Fruit fly (Drosophila melanogaster): ENCODE data around the gene Rpn3.

Rpn3 gene

dm6 chr2L:19035013-19035412 is 16.6 kb upstream of the Rpn3 start:
- TF ChIP-seq CG34376 (GFP tag; optimal IDR thresholded peaks at IDR 0.05) = no peak
- peak; percentile 66 for TF ChIP-seq gcm (GFP tag; optimal IDR thresholded peaks at IDR 0.05)
- TF ChIP-seq Deaf1 (tag; optimal IDR thresholded peaks at IDR 0.05) = peak; percentile 42
- peak; percentile 72 for TF ChIP-seq cg (GFP tag; optimal IDR thresholded peaks at IDR 0.05)

- peak; percentile 45 for TF ChIP-seq gem (tag; optimal IDR thresholded peaks at IDR 0.05)
- TF ChIP-seq bbx (GFP tag; IDR thresholded peaks at IDR 0.05; ENCODE audit: partially characterized antibody) = 0 out of 2 replicates have a peak, but pooled peaks have one; percentile 14
- TF ChIP-seq cwo (GFP tag; optimal IDR thresholded peaks at IDR 0.05) = peak; percentile 14
- 0 out of 2 replicates have a peak, but pooled peaks have one; percentile 15 for TF ChIP-seq rib (GFP tag; IDR thresholded peaks at IDR 0.05)
- peak; percentile 6; the same call in 1 of the 2 replicates for TF ChIP-seq Drgx (GFP tag; IDR thresholded peaks at IDR 0.05)
- TF ChIP-seq chinmo (GFP tag; IDR thresholded peaks at IDR 0.05; ENCODE audit: partially characterized antibody) = 0 out of 4 replicates have a peak, but pooled peaks have one; percentile 48
- TF ChIP-seq salm (tag; optimal IDR thresholded peaks at IDR 0.05) = no peak
- peak; percentile 81 for TF ChIP-seq sens (GFP tag)
- TF ChIP-seq Dbx (GFP tag; IDR thresholded peaks at IDR 0.05) = peak; percentile 39; the same call in 1 of the 3 replicates
- TF ChIP-seq ftz-f1 (GFP tag; optimal IDR thresholded peaks at IDR 0.05) = peak; percentile 47
- peak in 1 of 2 experiments; percentile 1 for TF ChIP-seq Eip74EF (GFP tag; optimal IDR thresholded peaks at IDR 0.05)
- TF ChIP-seq Meics (GFP tag; optimal IDR thresholded peaks at IDR 0.05) = peak; percentile 41
- TF ChIP-seq Dek (tag; optimal IDR thresholded peaks at IDR 0.05) = peak; percentile 5
- peak; percentile 49 for TF ChIP-seq CG7556 (GFP tag; optimal IDR thresholded peaks at IDR 0.05)
- TF ChIP-seq CG11696 (GFP tag; IDR thresholded peaks at IDR 0.05) = no peak
- no peak for TF ChIP-seq CG34376 (GFP tag; optimal IDR thresholded peaks at IDR 0.05)
- TF ChIP-seq Six4 (GFP tag; optimal IDR thresholded peaks at IDR 0.05) = no peak
- TF ChIP-seq CG13424 (tag; optimal IDR thresholded peaks at IDR 0.05) = peak; percentile 11
- peak; percentile 7 for TF ChIP-seq bcd (GFP tag; optimal IDR thresholded peaks at IDR 0.05)
- no peak for TF ChIP-seq CG18599 (GFP tag; optimal IDR thresholded peaks at IDR 0.05)
- peak; percentile 2 for TF ChIP-seq CG10979 (tag; optimal IDR thresholded peaks at IDR 0.05)
- peak; percentile 14 for TF ChIP-seq CG2712 (tag; optimal IDR thresholded peaks at IDR 0.05)
- peak; percentile 48 for TF ChIP-seq Med (GFP tag)
- TF ChIP-seq CG7839 (tag; optimal IDR thresholded peaks at IDR 0.05) = peak; percentile 25
- no peak for TF ChIP-seq so (GFP tag; IDR thresholded peaks at IDR 0.05)
- no peak for TF ChIP-seq CG7372 (GFP tag; IDR thresholded peaks at IDR 0.05)
- TF ChIP-seq CG12769 (tag; optimal IDR thresholded peaks at IDR 0.05) = peak; percentile 91
- 0 out of 2 replicates have a peak, but pooled peaks have one; percentile 14 for TF ChIP-seq NFAT (GFP tag; IDR thresholded peaks at IDR 0.05)
- peak; percentile 34 for TF ChIP-seq Sox102F (GFP tag; optimal IDR thresholded peaks at IDR 0.05)
- peak; percentile 39 for TF ChIP-seq CG2120 (GFP tag; optimal IDR thresholded peaks at IDR 0.05)
- TF ChIP-seq CG18262 (tag; optimal IDR thresholded peaks at IDR 0.05) = peak; percentile 18
- TF ChIP-seq cad (GFP tag; optimal IDR thresholded peaks at IDR 0.05) = peak; percentile 1
- TF ChIP-seq ERR (GFP tag; optimal IDR thresholded peaks at IDR 0.05) = no peak
- TF ChIP-seq CG10543 (GFP tag; optimal IDR thresholded peaks at IDR 0.05) = peak; percentile 79
- TF ChIP-seq CG30403 (GFP tag; optimal IDR thresholded peaks at IDR 0.05) = peak; percentile 41
- peak; percentile 70 for TF ChIP-seq sd (tag; optimal IDR thresholded peaks at IDR 0.05)
- TF ChIP-seq CG12391 (tag; optimal IDR thresholded peaks at IDR 0.05) = peak; percentile 15
- peak; percentile 3 for TF ChIP-seq NfI (GFP tag; optimal IDR thresholded peaks at IDR 0.05)
- peak; percentile 12 for TF ChIP-seq fd96Cb (tag; optimal IDR thresholded peaks at IDR 0.05)
- TF ChIP-seq tna (GFP tag; IDR thresholded peaks at IDR 0.05; ENCODE audit: partially characterized antibody) = 0 out of 2 replicates have a peak, but pooled peaks have one; percentile 15
- peak; percentile 19 for TF ChIP-seq Oli (tag; optimal IDR thresholded peaks at IDR 0.05)
- no peak for TF ChIP-seq Tbp (GFP tag; optimal IDR thresholded peaks at IDR 0.05)
- TF ChIP-seq ind (GFP tag; optimal IDR thresholded peaks at IDR 0.05) = peak; percentile 13
These were observed 15.4 kb upstream of the Rpn3 start for dm6 chr2L:19036105-19036714.
